Fruit fly (Drosophila melanogaster) whole organism, embryonic: ENCODE measurements around the gene CG16812.

Source experiments
- BEAF-32 ChIP-seq: fragments of 200-800 bp; sonication (Bioruptor generic); optimal IDR thresholded peaks from 3 replicates; lab custom pipeline; 2017; ENCODE audit warnings: missing biosample characterization, missing genetic modification characterization, mild to moderate bottlenecking, moderate library complexity, missing genetic modification reagents
- BtbVII ChIP-seq: fragments of 200-800 bp; sonication (Bioruptor generic); optimal IDR thresholded peaks from 3 replicates; lab custom pipeline; 2017; ENCODE audit warnings: missing biosample characterization, mild to moderate bottlenecking, missing genetic modification characterization
- CG10267 ChIP-seq: fragments of 200-800 bp; sonication (Bioruptor generic); optimal IDR thresholded peaks from 2 replicates; lab custom pipeline; 2018; ENCODE audit warnings: missing biosample characterization, mild to moderate bottlenecking, missing genetic modification characterization, moderate library complexity
- CG13894 ChIP-seq: fragments of 200-800 bp; sonication (Bioruptor generic); optimal IDR thresholded peaks from 3 replicates; lab custom pipeline; 2018; ENCODE audit warnings: missing biosample characterization, mild to moderate bottlenecking, missing genetic modification characterization, moderate library complexity
- CG14710 ChIP-seq: fragments of 200-800 bp; sonication (Bioruptor generic); optimal IDR thresholded peaks from 3 replicates; lab custom pipeline; 2019; ENCODE audit warnings: missing biosample characterization, mild to moderate bottlenecking, missing genetic modification characterization, moderate library complexity
- CG1529 ChIP-seq: fragments of 200-800 bp; sonication (Bioruptor generic); optimal IDR thresholded peaks from 3 replicates; lab custom pipeline; 2018; ENCODE audit warnings: missing biosample characterization, missing genetic modification characterization
- CG15514 ChIP-seq: fragments of 200-800 bp; sonication (Bioruptor generic); optimal IDR thresholded peaks from 3 replicates; lab custom pipeline; 2017; ENCODE audit warnings: missing biosample characterization, missing genetic modification characterization, mild to moderate bottlenecking, moderate library complexity, missing genetic modification reagents
- CG17328 ChIP-seq: fragments of 200-800 bp; sonication (Bioruptor generic); IDR thresholded peaks from 2 replicates; pipeline ENCODE4 v1.3.6; 2022; ENCODE audit warnings: missing biosample characterization, missing genetic modification characterization
- CG18262 ChIP-seq: fragments of 200-800 bp; optimal IDR thresholded peaks from 3 replicates; lab custom pipeline; 2019; ENCODE audit warnings: missing biosample characterization, mild to moderate bottlenecking, missing genetic modification characterization, moderate library complexity
- CG32532 ChIP-seq: fragments of 200-800 bp; sonication (Bioruptor generic); IDR thresholded peaks from 2 replicates; pipeline ENCODE4 v1.3.6; 2022; ENCODE audit warnings: missing biosample characterization, missing genetic modification characterization
- CG8765 ChIP-seq: fragments of 200-800 bp; sonication (Bioruptor generic); IDR thresholded peaks from 2 replicates; pipeline ENCODE4 v1.3.6; 2022; ENCODE audit warnings: missing biosample characterization, missing genetic modification characterization
- CG8924 ChIP-seq: fragments of 200-800 bp; optimal IDR thresholded peaks from 3 replicates; lab custom pipeline; 2019; ENCODE audit warnings: missing biosample characterization, mild to moderate bottlenecking, missing genetic modification characterization, moderate library complexity
- Deaf1 ChIP-seq: fragments of 200-800 bp; optimal IDR thresholded peaks from 3 replicates; lab custom pipeline; 2019; ENCODE audit warnings: missing biosample characterization, mild to moderate bottlenecking, missing genetic modification characterization, moderate library complexity
- Dek ChIP-seq: fragments of 200-800 bp; sonication (Bioruptor generic); optimal IDR thresholded peaks from 3 replicates; lab custom pipeline; 2019; ENCODE audit warnings: missing biosample characterization, mild to moderate bottlenecking, missing genetic modification characterization, moderate library complexity
- Drgx ChIP-seq: fragments of 200-800 bp; sonication (Bioruptor generic); IDR thresholded peaks from 2 replicates; pipeline ENCODE4 v1.3.6; 2022; ENCODE audit warnings: missing biosample characterization, missing genetic modification characterization
- Fer1 ChIP-seq: fragments of 200-800 bp; sonication (Bioruptor generic); optimal IDR thresholded peaks from 2 replicates; lab custom pipeline; 2017; ENCODE audit warnings: missing biosample characterization, mild to moderate bottlenecking, missing genetic modification characterization
- HmgZ ChIP-seq: fragments of 200-800 bp; sonication (Bioruptor generic); optimal IDR thresholded peaks from 2 replicates; lab custom pipeline; 2018; ENCODE audit warnings: missing biosample characterization, mild to moderate bottlenecking, missing genetic modification characterization
- Hmr ChIP-seq: fragments of 200-800 bp; sonication (Bioruptor generic); optimal IDR thresholded peaks from 3 replicates; lab custom pipeline; 2017; ENCODE audit warnings: mild to moderate bottlenecking, missing biosample characterization, missing genetic modification reagents, missing genetic modification characterization
- Hr3 ChIP-seq: fragments of 200-800 bp; sonication (Bioruptor generic); optimal IDR thresholded peaks from 3 replicates; lab custom pipeline; 2016; ENCODE audit warnings: missing biosample characterization, missing genetic modification characterization
- Jarid2 ChIP-seq: fragments of 200-800 bp; sonication (Bioruptor generic); optimal IDR thresholded peaks from 3 replicates; lab custom pipeline; 2017; ENCODE audit warnings: mild to moderate bottlenecking, missing biosample characterization, missing genetic modification reagents, missing genetic modification characterization
- MESR4 ChIP-seq: fragments of 200-800 bp; sonication (Bioruptor generic); optimal IDR thresholded peaks from 2 replicates; lab custom pipeline; 2018; ENCODE audit warnings: missing biosample characterization, mild to moderate bottlenecking, missing genetic modification characterization, moderate library complexity
- Med ChIP-seq: fragments of 200-800 bp; sonication (Bioruptor generic); peaks from one replicate; lab custom pipeline; 2016; ENCODE audit warnings: missing biosample characterization, missing genetic modification characterization, mild to moderate bottlenecking, inconsistent platforms, moderate library complexity
- NC2β ChIP-seq: fragments of 200-800 bp; sonication (Bioruptor generic); optimal IDR thresholded peaks from 2 replicates; lab custom pipeline; 2016; ENCODE audit warnings: missing biosample characterization, missing genetic modification characterization
- Nf-YB ChIP-seq: fragments of 200-800 bp; sonication (Bioruptor generic); optimal IDR thresholded peaks from 3 replicates; lab custom pipeline; 2019; ENCODE audit warnings: missing biosample characterization, mild to moderate bottlenecking, missing genetic modification characterization, moderate library complexity
- NfI ChIP-seq: fragments of 200-800 bp; sonication (Bioruptor generic); optimal IDR thresholded peaks from 3 replicates; lab custom pipeline; 2018; ENCODE audit warnings: missing biosample characterization, mild to moderate bottlenecking, missing genetic modification characterization, moderate library complexity
- Opbp ChIP-seq: fragments of 200-800 bp; sonication (Bioruptor generic); IDR thresholded peaks from 3 replicates; pipeline ENCODE4 v1.3.6; 2022; ENCODE audit warnings: missing biosample characterization, missing genetic modification characterization; ENCODE audit not compliant: partially characterized antibody
- Scr ChIP-seq: fragments of 200-800 bp; sonication (Bioruptor generic); IDR thresholded peaks from 2 replicates; pipeline ENCODE4 v1.3.6; 2022; ENCODE audit warnings: missing biosample characterization, missing genetic modification characterization; ENCODE audit not compliant: partially characterized antibody
- Sox102F ChIP-seq: fragments of 200-800 bp; sonication (Bioruptor generic); optimal IDR thresholded peaks from 2 replicates; lab custom pipeline; 2018; ENCODE audit warnings: missing biosample characterization, mild to moderate bottlenecking, missing genetic modification characterization, moderate library complexity
- Sry-δ ChIP-seq: fragments of 200-800 bp; sonication (Bioruptor generic); optimal IDR thresholded peaks from 2 replicates; lab custom pipeline; 2016; ENCODE audit warnings: missing biosample characterization, missing genetic modification characterization
- Xbp1 ChIP-seq: fragments of 200-800 bp; sonication (Bioruptor generic); optimal IDR thresholded peaks from 3 replicates; lab custom pipeline; 2016; ENCODE audit warnings: missing biosample characterization, mild to moderate bottlenecking, missing genetic modification characterization
- br ChIP-seq: fragments of >200 bp; optimal IDR thresholded peaks from 2 replicates; lab custom pipeline; 2017
- caup ChIP-seq: fragments of 200-800 bp; sonication (Bioruptor generic); optimal IDR thresholded peaks from 3 replicates; lab custom pipeline; 2017; ENCODE audit warnings: missing biosample characterization, mild to moderate bottlenecking, missing genetic modification characterization, moderate library complexity; ENCODE audit not compliant: severe bottlenecking
- chinmo ChIP-seq: fragments of 200-800 bp; sonication (Bioruptor generic); IDR thresholded peaks from 4 replicates; pipeline ENCODE4 v1.3.6; 2022; ENCODE audit warnings: missing biosample characterization, missing genetic modification characterization; ENCODE audit not compliant: partially characterized antibody
- grau ChIP-seq: fragments of 200-800 bp; optimal IDR thresholded peaks from 3 replicates; lab custom pipeline; 2019; ENCODE audit warnings: missing biosample characterization, mild to moderate bottlenecking, missing genetic modification characterization, moderate library complexity
- hbn ChIP-seq: fragments of 200-800 bp; sonication (Bioruptor generic); IDR thresholded peaks from 2 replicates; pipeline ENCODE4 v1.3.6; 2022; ENCODE audit warnings: missing biosample characterization, missing genetic modification characterization; ENCODE audit not compliant: partially characterized antibody
- hkb ChIP-seq, 2 experiments: fragments of 200-800 bp in 1 of 2; fragments of >200 bp in 1 of 2; sonication (Bioruptor generic) in 1 of 2; IDR thresholded peaks in 1 of 2; optimal IDR thresholded peaks in 1 of 2; 2 replicates each; pipeline versions ENCODE4 v1.3.6 to Lab custom; 2017 to 2022; ENCODE audit warnings: missing biosample characterization in 1 of 2, missing genetic modification characterization in 1 of 2
- mirr ChIP-seq: fragments of 200-800 bp; sonication (Bioruptor generic); optimal IDR thresholded peaks from 3 replicates; lab custom pipeline; 2018; ENCODE audit warnings: missing biosample characterization, mild to moderate bottlenecking, missing genetic modification characterization
- odd ChIP-seq: fragments of 200-800 bp; sonication (Bioruptor generic); optimal IDR thresholded peaks from 2 replicates; lab custom pipeline; 2017; ENCODE audit warnings: missing biosample characterization, mild to moderate bottlenecking, missing genetic modification characterization
- pho ChIP-seq: fragments of 200-800 bp; sonication (Bioruptor generic); optimal IDR thresholded peaks from 2 replicates; lab custom pipeline; 2016; ENCODE audit warnings: missing biosample characterization, missing genetic modification characterization
- phol ChIP-seq: fragments of 200-800 bp; sonication (Bioruptor generic); optimal IDR thresholded peaks from 3 replicates; lab custom pipeline; 2018; ENCODE audit warnings: missing biosample characterization, mild to moderate bottlenecking, missing genetic modification characterization, moderate library complexity
- schlank ChIP-seq: fragments of 200-800 bp; sonication (Bioruptor generic); optimal IDR thresholded peaks from 2 replicates; lab custom pipeline; 2018; ENCODE audit warnings: missing biosample characterization, mild to moderate bottlenecking, missing genetic modification characterization
- seq ChIP-seq: fragments of 200-800 bp; sonication (Bioruptor generic); IDR thresholded peaks from 2 replicates; pipeline ENCODE4 v1.3.6; 2022; ENCODE audit warnings: missing biosample characterization, missing genetic modification characterization
- so ChIP-seq: fragments of 200-800 bp; sonication (Bioruptor generic); IDR thresholded peaks from 3 replicates; pipeline ENCODE4 v1.3.6; 2022; ENCODE audit warnings: missing biosample characterization, missing genetic modification characterization
- tx ChIP-seq: fragments of 200-800 bp; sonication (Bioruptor generic); optimal IDR thresholded peaks from 2 replicates; lab custom pipeline; 2016; ENCODE audit warnings: missing biosample characterization, missing genetic modification characterization
- unc-4 ChIP-seq: fragments of 200-800 bp; sonication (Bioruptor generic); IDR thresholded peaks from 2 replicates; pipeline ENCODE4 v1.3.6; 2022; ENCODE audit warnings: missing biosample characterization, missing genetic modification characterization; ENCODE audit not compliant: partially characterized antibody
- wek ChIP-seq: fragments of 200-800 bp; sonication (Bioruptor generic); optimal IDR thresholded peaks from 3 replicates; lab custom pipeline; 2018; ENCODE audit warnings: missing biosample characterization, mild to moderate bottlenecking, missing genetic modification characterization, moderate library complexity
- z ChIP-seq: fragments of 200-800 bp; sonication (Bioruptor generic); IDR thresholded peaks from 3 replicates; pipeline ENCODE4 v1.3.6; 2022; ENCODE audit warnings: missing biosample characterization, missing genetic modification characterization

CG16812 gene

DNA sequence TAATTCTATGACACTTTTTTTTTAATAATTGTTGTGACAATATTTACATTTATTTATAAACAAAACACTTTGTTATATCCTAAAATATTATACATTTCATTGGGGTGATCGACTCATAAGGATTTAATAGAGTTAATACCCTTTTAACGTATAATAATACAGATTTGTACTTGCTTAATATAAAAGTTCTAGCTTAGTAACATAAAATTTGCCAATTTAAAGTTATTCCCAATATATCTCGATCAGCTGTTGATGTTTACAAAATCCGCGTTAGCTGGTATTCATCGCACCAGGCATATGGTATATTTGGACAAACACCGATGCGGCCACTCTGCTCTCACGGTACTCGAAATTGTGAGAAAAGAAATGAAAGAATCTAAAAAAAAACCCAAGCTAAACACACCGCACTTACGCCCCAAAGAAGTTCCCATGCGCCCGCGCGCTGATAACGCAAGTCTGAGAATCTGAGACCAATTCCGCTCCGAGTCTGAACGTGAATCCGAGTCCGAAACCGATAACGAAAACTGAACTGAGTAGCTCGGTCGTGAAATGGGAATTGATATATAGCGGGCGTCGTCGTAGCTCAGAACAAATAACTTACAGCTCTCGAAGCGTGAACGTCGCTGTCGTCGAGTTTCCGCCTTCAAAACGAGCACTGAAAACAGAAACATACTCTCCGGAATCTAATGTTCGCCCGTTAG is 18.8 kb upstream of the CG16812 start, which contains the start of gene Pect (continued):
- peak; percentile 60 for TF ChIP-seq CG10267 (tag; lab: Kevin White, UChicago)
- TF ChIP-seq Scr = peak; percentile 63
- TF ChIP-seq caup = peak; percentile 30
- no peak for TF ChIP-seq CG1529
- TF ChIP-seq so (GFP tag; lab: Robert Waterston, UW) = peak; percentile 66; the same call in 1 of the 3 replicates
- TF ChIP-seq CG8765 (GFP tag; lab: Robert Waterston, UW) = no peak
- peak; percentile 49 for TF ChIP-seq mirr (GFP tag; lab: Kevin White, UChicago)
- TF ChIP-seq br (lab: Kevin White, UChicago) = no peak
- peak; percentile 20 for TF ChIP-seq grau (tag; lab: Kevin White, UChicago)
- TF ChIP-seq wek (GFP tag; lab: Kevin White, UChicago) = peak; percentile 5
- TF ChIP-seq CG8924 (tag; lab: Kevin White, UChicago) = peak; percentile 71
- TF ChIP-seq NfI (GFP tag; lab: Kevin White, UChicago) = no peak
- peak; percentile 62 for TF ChIP-seq HmgZ (tag; lab: Kevin White, UChicago)
- TF ChIP-seq CG14710 (tag; lab: Kevin White, UChicago) = peak; percentile 69
- peak; percentile 16 for TF ChIP-seq schlank
- 0 out of 2 replicates have a peak, but pooled peaks have one; percentile 9 for TF ChIP-seq Drgx (GFP tag; lab: Robert Waterston, UW)
- no peak for TF ChIP-seq hkb (optimal IDR thresholded peaks at IDR 0.05; lab: Kevin White, UChicago)
- TF ChIP-seq hkb (GFP tag; IDR thresholded peaks at IDR 0.05; lab: Robert Waterston, UW) = 0 out of 2 replicates have a peak, but pooled peaks have one; percentile 52
- TF ChIP-seq BEAF-32 = peak; percentile 83
- TF ChIP-seq MESR4 (GFP tag; lab: Kevin White, UChicago) = peak; percentile 83
- TF ChIP-seq Opbp (GFP tag; lab: Robert Waterston, UW) = peak; percentile 63; the same call in 2 of the 3 replicates
- TF ChIP-seq Nf-YB (GFP tag; lab: Kevin White, UChicago) = no peak
- TF ChIP-seq unc-4 (GFP tag; lab: Robert Waterston, UW) = peak; percentile 60
- peak; percentile 79 for TF ChIP-seq Med
- peak; percentile 4 for TF ChIP-seq BtbVII (GFP tag; lab: Kevin White, UChicago)
- TF ChIP-seq Hr3 = peak; percentile 37
- TF ChIP-seq Hmr (GFP tag; lab: Kevin White, UChicago) = peak; percentile 6
- TF ChIP-seq seq (GFP tag; lab: Robert Waterston, UW) = peak; percentile 44; the same call in 1 of the 2 replicates
- peak; percentile 54 for TF ChIP-seq hbn (GFP tag; lab: Robert Waterston, UW)
- peak; percentile 77 for TF ChIP-seq z (GFP tag; lab: Robert Waterston, UW)
- TF ChIP-seq Jarid2 = peak; percentile 65
- TF ChIP-seq Sox102F = no peak
- no peak for TF ChIP-seq tx (GFP tag; lab: Kevin White, UChicago)
- no peak for TF ChIP-seq CG17328
- TF ChIP-seq CG13894 (tag; lab: Kevin White, UChicago) = peak; percentile 79
- TF ChIP-seq chinmo (GFP tag; lab: Robert Waterston, UW) = peak; percentile 89; the same call in 3 of the 4 replicates
- peak; percentile 53 for TF ChIP-seq Sry-δ
- peak; percentile 2 for TF ChIP-seq Xbp1
- no peak for TF ChIP-seq CG18262
- TF ChIP-seq odd (GFP tag; lab: Kevin White, UChicago) = no peak
- TF ChIP-seq Dek (tag; lab: Kevin White, UChicago) = peak; percentile 58
- TF ChIP-seq Deaf1 (tag; lab: Kevin White, UChicago) = peak; percentile 95
- no peak for TF ChIP-seq pho (GFP tag; lab: Kevin White, UChicago)
- TF ChIP-seq phol (tag; lab: Kevin White, UChicago) = peak; percentile 63
- peak; percentile 60; the same call in 1 of the 2 replicates for TF ChIP-seq CG32532 (GFP tag; lab: Robert Waterston, UW)
- TF ChIP-seq NC2β (GFP tag; lab: Kevin White, UChicago) = peak; percentile 4
- TF ChIP-seq CG15514 (GFP tag; lab: Kevin White, UChicago) = peak; percentile 98
- TF ChIP-seq Fer1 (GFP tag; lab: Kevin White, UChicago) = peak; percentile 66
